Worm (Caenorhabditis elegans) whole organism, L1 larva: ENCODE results near the gene B0547.2.

Source experiments
- C04F5.9 ChIP-seq: sonication (generic microtip); optimal IDR thresholded peaks from 2 replicates; lab custom pipeline; 2016; ENCODE audit warnings: missing genetic modification characterization, missing compliant biosample characterization
- C16A3.4 ChIP-seq: fragments of 150-350 bp; optimal IDR thresholded peaks from 2 replicates; lab custom pipeline; 2014; ENCODE audit warnings: missing biosample characterization, missing genetic modification characterization
- C34B4.2 ChIP-seq: sonication (generic microtip); optimal IDR thresholded peaks from 2 replicates; lab custom pipeline; 2017; ENCODE audit warnings: mild to moderate bottlenecking, missing genetic modification characterization, missing compliant biosample characterization
- F16B12.6 ChIP-seq: fragments of 150-350 bp; optimal IDR thresholded peaks from 2 replicates; lab custom pipeline; 2014; ENCODE audit warnings: missing biosample characterization, missing genetic modification characterization
- Y116A8C.19 ChIP-seq: sonication (generic microtip); optimal IDR thresholded peaks from 2 replicates; lab custom pipeline; 2016; ENCODE audit warnings: missing compliant biosample characterization, missing genetic modification characterization, borderline replicate concordance
- alr-1 ChIP-seq: fragments of 200-800 bp; sonication (Bioruptor generic); optimal IDR thresholded peaks from 2 replicates; lab custom pipeline; 2018; ENCODE audit warnings: borderline replicate concordance, mild to moderate bottlenecking, missing genetic modification characterization, missing compliant biosample characterization
- ceh-8 ChIP-seq: fragments of 200-800 bp; sonication (Bioruptor generic); optimal IDR thresholded peaks from 2 replicates; lab custom pipeline; 2018; ENCODE audit warnings: mild to moderate bottlenecking, missing genetic modification characterization, moderate library complexity, missing compliant biosample characterization
- ceh-88 ChIP-seq: fragments of 200-800 bp; sonication (Bioruptor generic); IDR thresholded peaks from 2 replicates; pipeline ENCODE4 v1.3.6; 2022; ENCODE audit warnings: missing genetic modification characterization, missing compliant biosample characterization
- dpl-1 ChIP-seq, 3 experiments: fragments of 150-350 bp in 2 of 3; sonication (generic microtip) in 1 of 3; optimal IDR thresholded peaks; 2 replicates each; lab custom pipeline; 2014 to 2017; ENCODE audit warnings: missing biosample characterization in 3 of 3, missing genetic modification characterization in 3 of 3, missing genetic modification reagents in 3 of 3
- dsc-1 ChIP-seq: sonication (generic microtip); optimal IDR thresholded peaks from 2 replicates; lab custom pipeline; 2016; ENCODE audit warnings: mild to moderate bottlenecking, missing genetic modification characterization, missing compliant biosample characterization
- efl-1 ChIP-seq, 4 experiments: fragments of 150-350 bp; optimal IDR thresholded peaks in 3 of 4; peaks in 1 of 4; 1 replicate in 1 of 4; 2 replicates in 3 of 4; lab custom pipeline; 2014; ENCODE audit warnings: missing biosample characterization in 2 of 4, missing genetic modification characterization in 2 of 4, missing genetic modification reagents in 2 of 4
- efl-3 ChIP-seq: fragments of 200-800 bp; sonication (Bioruptor generic); optimal IDR thresholded peaks from 2 replicates; lab custom pipeline; 2018; ENCODE audit warnings: mild to moderate bottlenecking, missing genetic modification characterization, missing compliant biosample characterization
- egl-13 ChIP-seq: sonication (generic microtip); optimal IDR thresholded peaks from 2 replicates; lab custom pipeline; 2016; ENCODE audit warnings: missing genotype, missing genetic modification reagents, missing genetic modification characterization, missing compliant biosample characterization
- elt-3 ChIP-seq, 6 experiments: fragments of 150-350 bp in 1 of 6; sonication (generic microtip); optimal IDR thresholded peaks; 2 replicates each; lab custom pipeline; 2017 to 2018; ENCODE audit warnings: missing biosample characterization in 6 of 6, missing genetic modification characterization in 6 of 6, inconsistent platforms in 1 of 6
- ets-5 ChIP-seq: fragments of 200-800 bp; sonication (Bioruptor generic); IDR thresholded peaks from 2 replicates; pipeline ENCODE4 v1.3.6; 2022; ENCODE audit warnings: missing genetic modification characterization, missing compliant biosample characterization
- grh-1 ChIP-seq: fragments of 200-800 bp; sonication (Bioruptor generic); IDR thresholded peaks from 2 replicates; pipeline ENCODE4 v1.3.6; 2022; ENCODE audit warnings: missing genetic modification reagents, missing genetic modification characterization, missing compliant biosample characterization
- hlh-4 ChIP-seq: sonication (generic microtip); optimal IDR thresholded peaks from 2 replicates; lab custom pipeline; 2016; ENCODE audit warnings: mild to moderate bottlenecking, missing genetic modification characterization, missing compliant biosample characterization
- lin-13 ChIP-seq: fragments of 150-350 bp; optimal IDR thresholded peaks from 2 replicates; lab custom pipeline; 2014; ENCODE audit warnings: missing biosample characterization, missing genetic modification reagents, missing genetic modification characterization
- lin-15B ChIP-seq: fragments of 150-350 bp; sonication (generic microtip); optimal IDR thresholded peaks from 3 replicates; lab custom pipeline; 2014; ENCODE audit warnings: missing biosample characterization, missing genetic modification characterization
- lin-35 ChIP-seq, 2 experiments: fragments of 150-350 bp; optimal IDR thresholded peaks; 2 replicates each; lab custom pipeline; 2014; ENCODE audit warnings: missing biosample characterization in 2 of 2, missing genetic modification characterization in 2 of 2, missing genetic modification reagents in 2 of 2
- lsy-2 ChIP-seq, 2 experiments: fragments of 150-350 bp; optimal IDR thresholded peaks; 2 replicates each; lab custom pipeline; 2014; ENCODE audit warnings: missing biosample characterization in 2 of 2, missing genetic modification characterization in 2 of 2
- mdl-1 ChIP-seq, 2 experiments: fragments of 150-350 bp; optimal IDR thresholded peaks; 2 replicates each; lab custom pipeline; 2014 to 2017; ENCODE audit warnings: missing biosample characterization in 2 of 2, missing genetic modification characterization in 2 of 2, inconsistent platforms in 1 of 2
- mef-2 ChIP-seq: fragments of 150-350 bp; optimal IDR thresholded peaks from 2 replicates; lab custom pipeline; 2014; ENCODE audit warnings: missing biosample characterization, missing genetic modification characterization
- mep-1 ChIP-seq: fragments of 150-350 bp; optimal IDR thresholded peaks from 2 replicates; lab custom pipeline; 2014; ENCODE audit warnings: missing biosample characterization, missing genetic modification characterization
- nhr-11 ChIP-seq: fragments of 150-350 bp; optimal IDR thresholded peaks from 2 replicates; lab custom pipeline; 2014; ENCODE audit warnings: missing biosample characterization, missing genetic modification characterization
- nhr-28 ChIP-seq: fragments of 150-350 bp; optimal IDR thresholded peaks from 2 replicates; lab custom pipeline; 2014; ENCODE audit warnings: missing biosample characterization, missing genetic modification characterization
- nhr-47 ChIP-seq: sonication (generic microtip); optimal IDR thresholded peaks from 2 replicates; lab custom pipeline; 2016; ENCODE audit warnings: mild to moderate bottlenecking, missing genetic modification characterization, moderate library complexity, missing compliant biosample characterization
- nhr-76 ChIP-seq: sonication (generic microtip); optimal IDR thresholded peaks from 2 replicates; lab custom pipeline; 2017; ENCODE audit warnings: missing biosample characterization, missing genetic modification characterization
- nhr-77 ChIP-seq: fragments of 150-350 bp; optimal IDR thresholded peaks from 2 replicates; lab custom pipeline; 2014; ENCODE audit warnings: missing biosample characterization, missing genetic modification characterization
- nhr-84 ChIP-seq: sonication (generic microtip); optimal IDR thresholded peaks from 2 replicates; lab custom pipeline; 2017; ENCODE audit warnings: missing biosample characterization, missing genetic modification characterization
- nhr-85 ChIP-seq: sonication (generic microtip); peaks from one replicate; lab custom pipeline; 2016; ENCODE audit warnings: missing genetic modification characterization, inconsistent platforms, missing compliant biosample characterization
- nhr-90 ChIP-seq: sonication (generic microtip); optimal IDR thresholded peaks from 2 replicates; lab custom pipeline; 2016; ENCODE audit warnings: mild to moderate bottlenecking, missing genetic modification characterization, missing compliant biosample characterization; ENCODE audit not compliant: poor library complexity
- pqm-1 ChIP-seq: sonication (generic microtip); optimal IDR thresholded peaks from 3 replicates; lab custom pipeline; 2017; ENCODE audit warnings: missing biosample characterization, missing genetic modification characterization
- rnt-1 ChIP-seq: sonication (generic microtip); optimal IDR thresholded peaks from 2 replicates; lab custom pipeline; 2016; ENCODE audit warnings: mild to moderate bottlenecking, missing genetic modification characterization, moderate library complexity, missing compliant biosample characterization
- skn-1 ChIP-seq: fragments of 150-350 bp; optimal IDR thresholded peaks from 2 replicates; lab custom pipeline; 2014; ENCODE audit warnings: missing biosample characterization, missing genetic modification characterization
- sptf-1 ChIP-seq: fragments of 150-350 bp; optimal IDR thresholded peaks from 2 replicates; lab custom pipeline; 2014; ENCODE audit warnings: missing biosample characterization, missing genetic modification characterization
- sup-37 ChIP-seq: fragments of 200-800 bp; sonication (Bioruptor generic); optimal IDR thresholded peaks from 2 replicates; lab custom pipeline; 2018; ENCODE audit warnings: mild to moderate bottlenecking, missing genetic modification characterization, missing compliant biosample characterization
- swsn-7 ChIP-seq: sonication (generic microtip); optimal IDR thresholded peaks from 2 replicates; lab custom pipeline; 2016; ENCODE audit warnings: missing genetic modification characterization, missing compliant biosample characterization
- tbx-2 ChIP-seq: sonication (generic microtip); optimal IDR thresholded peaks from 2 replicates; lab custom pipeline; 2016; ENCODE audit warnings: missing genetic modification characterization, missing compliant biosample characterization
- tlp-1 ChIP-seq: fragments of 150-350 bp; optimal IDR thresholded peaks from 2 replicates; lab custom pipeline; 2014; ENCODE audit warnings: missing biosample characterization, missing genetic modification characterization
- unc-130 ChIP-seq: fragments of 150-350 bp; optimal IDR thresholded peaks from 2 replicates; lab custom pipeline; 2017; ENCODE audit warnings: missing biosample characterization, missing genetic modification characterization, inconsistent platforms
- unc-62 ChIP-seq: fragments of 150-350 bp; optimal IDR thresholded peaks from 2 replicates; lab custom pipeline; 2014; ENCODE audit warnings: missing biosample characterization, missing genetic modification reagents, missing genetic modification characterization
- unc-98 ChIP-seq: fragments of 200-800 bp; sonication (Bioruptor generic); IDR thresholded peaks from 2 replicates; pipeline ENCODE4 v1.3.6; 2022; ENCODE audit warnings: missing genetic modification characterization, missing compliant biosample characterization
- vab-15 ChIP-seq: sonication (generic microtip); optimal IDR thresholded peaks from 2 replicates; lab custom pipeline; 2017; ENCODE audit warnings: missing genotype, mild to moderate bottlenecking, missing genetic modification characterization, missing compliant biosample characterization
- ztf-4 ChIP-seq: fragments of 150-350 bp; optimal IDR thresholded peaks from 2 replicates; lab custom pipeline; 2014; ENCODE audit warnings: missing biosample characterization, missing genetic modification characterization

Gene B0547.2

DNA sequence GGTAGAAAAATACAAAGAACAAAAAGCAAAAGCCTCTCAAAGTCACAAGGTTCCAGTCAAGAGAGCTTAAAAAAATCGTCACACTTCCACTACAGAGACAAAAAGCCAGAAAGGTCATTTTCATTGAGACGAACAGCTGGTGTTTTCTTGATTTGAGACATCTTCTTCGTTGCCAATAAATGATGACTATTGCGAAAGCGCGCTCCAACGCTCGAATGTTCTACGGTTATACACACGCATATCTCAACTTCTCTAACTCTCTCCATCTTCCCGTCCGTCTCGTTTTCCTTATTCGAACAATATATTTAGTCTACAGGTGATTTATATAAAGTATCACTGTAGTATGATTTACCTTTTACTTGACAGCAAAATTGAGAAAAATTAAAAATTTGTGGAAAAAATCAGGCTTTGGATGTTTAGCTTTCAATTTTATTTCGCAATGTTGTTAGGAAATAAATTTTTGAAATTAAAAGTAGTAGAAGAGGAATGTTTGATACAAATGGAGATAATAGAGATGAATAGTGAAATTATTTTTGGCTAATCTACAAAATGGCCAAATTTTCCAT is 19.6 kb downstream of the B0547.2 start (continued):
- peak; percentile 5 for TF ChIP-seq nhr-47 (tag; lab: Kevin White, UChicago)
- no peak for TF ChIP-seq unc-98 (GFP tag; lab: Robert Waterston, UW)
- no peak for TF ChIP-seq hlh-4 (tag; lab: Kevin White, UChicago)
- no peak for TF ChIP-seq nhr-84 (tag; lab: Kevin White, UChicago)
- peak in 1 of 2 experiments; percentile 54 for TF ChIP-seq mdl-1 (tag; optimal IDR thresholded peaks at IDR 0.05; lab: Kevin White, UChicago)
- no peak for TF ChIP-seq ceh-8 (GFP tag; lab: Kevin White, UChicago)
- TF ChIP-seq nhr-11 (tag; lab: Kevin White, UChicago): no peak
- no peak for TF ChIP-seq tlp-1 (tag; lab: Kevin White, UChicago)
- no peak for TF ChIP-seq tbx-2 (tag; lab: Kevin White, UChicago)
- peak; percentile 36 for TF ChIP-seq swsn-7 (tag; lab: Kevin White, UChicago)
- no peak for TF ChIP-seq pqm-1
- no peak for TF ChIP-seq nhr-90
- TF ChIP-seq efl-1 (optimal IDR thresholded peaks at IDR 0.05; lab: Kevin White, UChicago): peak; percentile 14 to 46
- peak in 1 of 2 experiments; percentile 5 for TF ChIP-seq efl-1 (GFP tag; optimal IDR thresholded peaks at IDR 0.05 in 1 of 2; lab: Kevin White, UChicago)
- TF ChIP-seq elt-3 (tag; optimal IDR thresholded peaks at IDR 0.05; lab: Kevin White, UChicago): peak in 2 of 6 experiments; percentile 29 to 66
- peak; percentile 81 for TF ChIP-seq nhr-85 (tag; lab: Kevin White, UChicago)
- TF ChIP-seq lin-35 (GFP tag; optimal IDR thresholded peaks at IDR 0.05; lab: Kevin White, UChicago): peak; percentile 40 to 69
- TF ChIP-seq skn-1: no peak
- TF ChIP-seq mef-2 (tag; lab: Kevin White, UChicago): no peak
- no peak for TF ChIP-seq unc-62 (GFP tag; lab: Kevin White, UChicago)
- no peak for TF ChIP-seq efl-3
- no peak for TF ChIP-seq C04F5.9 (tag; lab: Kevin White, UChicago)
- TF ChIP-seq vab-15: no peak
- no peak for TF ChIP-seq nhr-28
- TF ChIP-seq lin-15B (tag; lab: Kevin White, UChicago): no peak
- no peak for TF ChIP-seq dsc-1 (tag; lab: Kevin White, UChicago)
- TF ChIP-seq sup-37: no peak
- peak; percentile 33 for TF ChIP-seq rnt-1
- no peak for TF ChIP-seq alr-1 (tag; lab: Kevin White, UChicago)
- TF ChIP-seq sptf-1 (tag; lab: Kevin White, UChicago): no peak
- no peak for TF ChIP-seq C34B4.2
- TF ChIP-seq grh-1 (GFP tag; lab: Robert Waterston, UW): no peak
- TF ChIP-seq lsy-2 (tag; optimal IDR thresholded peaks at IDR 0.05; lab: Kevin White, UChicago): peak; percentile 17 to 62
- no peak for TF ChIP-seq ztf-4 (tag; lab: Kevin White, UChicago)
- TF ChIP-seq egl-13: no peak
- no peak for TF ChIP-seq unc-130
- no peak for TF ChIP-seq ets-5 (GFP tag; lab: Robert Waterston, UW)
- TF ChIP-seq Y116A8C.19 (tag; lab: Kevin White, UChicago): no peak
- peak; percentile 61 for TF ChIP-seq mep-1 (tag; lab: Kevin White, UChicago)
- TF ChIP-seq nhr-76 (tag; lab: Kevin White, UChicago): no peak
- peak; percentile 1 to 46 (median 27) for TF ChIP-seq dpl-1 (GFP tag; optimal IDR thresholded peaks at IDR 0.05; lab: Kevin White, UChicago)
- TF ChIP-seq C16A3.4 (tag; lab: Kevin White, UChicago): peak; percentile 11
- no peak for TF ChIP-seq lin-13 (GFP tag; lab: Kevin White, UChicago)
- TF ChIP-seq nhr-77: no peak
- TF ChIP-seq ceh-88: no peak
- no peak for TF ChIP-seq F16B12.6 (tag; lab: Kevin White, UChicago)
